Fruit fly (Drosophila melanogaster) whole organism, embryonic: ENCODE measurements around the gene CG45428.

Experiments used
- Aef1 ChIP-seq: fragments of 200-800 bp; sonication (Bioruptor generic); IDR thresholded peaks from 3 replicates; pipeline ENCODE4 v1.3.6; 2022; ENCODE audit warnings: missing biosample characterization, missing genetic modification characterization
- Antp ChIP-seq: fragments of 200-800 bp; sonication (Bioruptor generic); optimal IDR thresholded peaks from 3 replicates; lab custom pipeline; 2016; ENCODE audit warnings: missing biosample characterization, missing genetic modification characterization
- CG10267 ChIP-seq: fragments of 200-800 bp; sonication (Bioruptor generic); optimal IDR thresholded peaks from 2 replicates; lab custom pipeline; 2018; ENCODE audit warnings: missing biosample characterization, mild to moderate bottlenecking, missing genetic modification characterization, moderate library complexity
- CG10959 ChIP-seq: fragments of 200-800 bp; sonication (Bioruptor generic); IDR thresholded peaks from 2 replicates; pipeline ENCODE4 v1.3.6; 2022; ENCODE audit warnings: missing biosample characterization, missing genetic modification characterization
- CG11456 ChIP-seq: fragments of 200-800 bp; sonication (Bioruptor generic); IDR thresholded peaks from 3 replicates; pipeline ENCODE4 v1.3.6; 2022; ENCODE audit warnings: missing biosample characterization, missing genetic modification characterization
- CG12104 ChIP-seq: fragments of 200-800 bp; sonication (Bioruptor generic); optimal IDR thresholded peaks from 3 replicates; lab custom pipeline; 2016; ENCODE audit warnings: missing biosample characterization, missing genetic modification characterization
- CG1233 ChIP-seq: fragments of 200-800 bp; sonication (Bioruptor generic); optimal IDR thresholded peaks from 4 replicates; lab custom pipeline; 2018; ENCODE audit warnings: missing biosample characterization, mild to moderate bottlenecking, missing genetic modification characterization
- CG12744 ChIP-seq: fragments of 200-800 bp; sonication (Bioruptor generic); optimal IDR thresholded peaks from 2 replicates; lab custom pipeline; 2016; ENCODE audit warnings: missing biosample characterization, missing genetic modification characterization
- CG12769 ChIP-seq: fragments of 200-800 bp; sonication (Bioruptor generic); optimal IDR thresholded peaks from 2 replicates; lab custom pipeline; 2019; ENCODE audit warnings: missing biosample characterization, mild to moderate bottlenecking, missing genetic modification characterization, moderate library complexity
- CG14050 ChIP-seq: fragments of 200-800 bp; sonication (Bioruptor generic); IDR thresholded peaks from 3 replicates; pipeline ENCODE4 v1.3.6; 2022; ENCODE audit warnings: missing biosample characterization, missing genetic modification characterization
- CG2116 ChIP-seq: fragments of 200-800 bp; sonication (Bioruptor generic); optimal IDR thresholded peaks from 3 replicates; lab custom pipeline; 2018; ENCODE audit warnings: missing biosample characterization, mild to moderate bottlenecking, missing genetic modification characterization
- CG2199 ChIP-seq: fragments of 200-800 bp; sonication (Bioruptor generic); IDR thresholded peaks from 3 replicates; pipeline ENCODE4 v1.3.6; 2022; ENCODE audit warnings: missing biosample characterization, missing genetic modification characterization
- CG2678 ChIP-seq: fragments of 200-800 bp; sonication (Bioruptor generic); optimal IDR thresholded peaks from 3 replicates; lab custom pipeline; 2019; ENCODE audit warnings: missing biosample characterization, mild to moderate bottlenecking, missing genetic modification characterization, moderate library complexity
- CG3281 ChIP-seq: fragments of 200-800 bp; sonication (Bioruptor generic); optimal IDR thresholded peaks from 3 replicates; lab custom pipeline; 2017; ENCODE audit warnings: missing biosample characterization, mild to moderate bottlenecking, missing genetic modification characterization
- CG34422 ChIP-seq: fragments of 200-800 bp; sonication (Bioruptor generic); IDR thresholded peaks from 3 replicates; pipeline ENCODE4 v1.3.6; 2022; ENCODE audit warnings: missing biosample characterization, missing genetic modification characterization
- CG4360 ChIP-seq: fragments of 200-800 bp; sonication (Bioruptor generic); IDR thresholded peaks from 2 replicates; pipeline ENCODE4 v1.3.6; 2022; ENCODE audit warnings: missing biosample characterization, missing genetic modification characterization
- CG5245 ChIP-seq: fragments of 200-800 bp; sonication (Bioruptor generic); optimal IDR thresholded peaks from 3 replicates; lab custom pipeline; 2016; ENCODE audit warnings: missing biosample characterization, missing genetic modification characterization
- CG5953 ChIP-seq: fragments of 200-800 bp; sonication (Bioruptor generic); IDR thresholded peaks from 2 replicates; pipeline ENCODE4 v1.3.6; 2022; ENCODE audit warnings: missing biosample characterization, missing genetic modification characterization
- CG6765 ChIP-seq: fragments of 200-800 bp; sonication (Bioruptor generic); optimal IDR thresholded peaks from 3 replicates; lab custom pipeline; 2017; ENCODE audit warnings: missing biosample characterization, mild to moderate bottlenecking, missing genetic modification characterization
- CG7928 ChIP-seq: fragments of 200-800 bp; sonication (Bioruptor generic); optimal IDR thresholded peaks from 2 replicates; lab custom pipeline; 2017; ENCODE audit warnings: missing biosample characterization, mild to moderate bottlenecking, missing genetic modification characterization
- CG8924 ChIP-seq: fragments of 200-800 bp; optimal IDR thresholded peaks from 3 replicates; lab custom pipeline; 2019; ENCODE audit warnings: missing biosample characterization, mild to moderate bottlenecking, missing genetic modification characterization, moderate library complexity
- Eip74EF ChIP-seq, 2 experiments: fragments of 200-800 bp in 1 of 2; fragments of >200 bp in 1 of 2; sonication (Bioruptor generic) in 1 of 2; optimal IDR thresholded peaks; 2 replicates each; lab custom pipeline; 2017 to 2019; ENCODE audit warnings: missing biosample characterization in 2 of 2, missing genetic modification characterization in 2 of 2, mild to moderate bottlenecking in 1 of 2, moderate library complexity in 1 of 2
- HmgD ChIP-seq: fragments of 200-800 bp; sonication (Bioruptor generic); optimal IDR thresholded peaks from 3 replicates; lab custom pipeline; 2016; ENCODE audit warnings: missing biosample characterization, missing genetic modification characterization
- HmgZ ChIP-seq: fragments of 200-800 bp; sonication (Bioruptor generic); optimal IDR thresholded peaks from 2 replicates; lab custom pipeline; 2018; ENCODE audit warnings: missing biosample characterization, mild to moderate bottlenecking, missing genetic modification characterization
- Hmr ChIP-seq: fragments of 200-800 bp; sonication (Bioruptor generic); optimal IDR thresholded peaks from 3 replicates; lab custom pipeline; 2017; ENCODE audit warnings: mild to moderate bottlenecking, missing biosample characterization, missing genetic modification reagents, missing genetic modification characterization
- Myb ChIP-seq: fragments of 200-800 bp; sonication (Bioruptor generic); optimal IDR thresholded peaks from 2 replicates; lab custom pipeline; 2016; ENCODE audit warnings: missing biosample characterization, missing genetic modification characterization
- NK7.1 ChIP-seq: fragments of 200-800 bp; sonication (Bioruptor generic); optimal IDR thresholded peaks from 3 replicates; lab custom pipeline; 2016; ENCODE audit warnings: missing biosample characterization, missing genetic modification characterization
- NfI ChIP-seq: fragments of 200-800 bp; sonication (Bioruptor generic); optimal IDR thresholded peaks from 3 replicates; lab custom pipeline; 2018; ENCODE audit warnings: missing biosample characterization, mild to moderate bottlenecking, missing genetic modification characterization, moderate library complexity
- Opbp ChIP-seq: fragments of 200-800 bp; sonication (Bioruptor generic); IDR thresholded peaks from 3 replicates; pipeline ENCODE4 v1.3.6; 2022; ENCODE audit warnings: missing biosample characterization, missing genetic modification characterization; ENCODE audit not compliant: partially characterized antibody
- Optix ChIP-seq: fragments of 200-800 bp; sonication (Bioruptor generic); IDR thresholded peaks from 3 replicates; pipeline ENCODE4 v1.3.6; 2022; ENCODE audit warnings: missing biosample characterization, missing genetic modification characterization
- Rx ChIP-seq: fragments of 200-800 bp; sonication (Bioruptor generic); IDR thresholded peaks from 2 replicates; pipeline ENCODE4 v1.3.6; 2022; ENCODE audit warnings: missing biosample characterization, missing genetic modification characterization
- Side ChIP-seq: fragments of 200-800 bp; sonication (Bioruptor generic); optimal IDR thresholded peaks from 2 replicates; lab custom pipeline; 2016; ENCODE audit warnings: missing biosample characterization, missing genetic modification characterization
- Sox100B ChIP-seq: fragments of 200-800 bp; sonication (Bioruptor generic); optimal IDR thresholded peaks from 3 replicates; lab custom pipeline; 2018; ENCODE audit warnings: missing biosample characterization, mild to moderate bottlenecking, missing genetic modification characterization
- Xrp1 ChIP-seq: fragments of 200-800 bp; sonication (Bioruptor generic); IDR thresholded peaks from 2 replicates; pipeline ENCODE4 v1.3.6; 2022; ENCODE audit warnings: missing biosample characterization, missing genetic modification characterization
- bsh ChIP-seq, 2 experiments: fragments of 200-800 bp; sonication (Bioruptor generic); optimal IDR thresholded peaks; 2 replicates each; lab custom pipeline; 2017 to 2018; ENCODE audit warnings: mild to moderate bottlenecking in 2 of 2, missing biosample characterization in 2 of 2, missing genetic modification characterization in 2 of 2, moderate library complexity in 1 of 2
- caup ChIP-seq: fragments of 200-800 bp; sonication (Bioruptor generic); optimal IDR thresholded peaks from 3 replicates; lab custom pipeline; 2017; ENCODE audit warnings: missing biosample characterization, mild to moderate bottlenecking, missing genetic modification characterization, moderate library complexity; ENCODE audit not compliant: severe bottlenecking
- da ChIP-seq: fragments of 200-800 bp; sonication (Bioruptor generic); optimal IDR thresholded peaks from 2 replicates; lab custom pipeline; 2016; ENCODE audit warnings: missing biosample characterization, missing genetic modification characterization
- en ChIP-seq: fragments of 200-800 bp; sonication (Bioruptor generic); optimal IDR thresholded peaks from 2 replicates; lab custom pipeline; 2016; ENCODE audit warnings: missing biosample characterization, missing genetic modification characterization
- h ChIP-seq: fragments of >200 bp; optimal IDR thresholded peaks from 2 replicates; lab custom pipeline; 2017
- klu ChIP-seq: fragments of 200-800 bp; sonication (Bioruptor generic); IDR thresholded peaks from 2 replicates; pipeline ENCODE4 v1.3.6; 2022; ENCODE audit warnings: missing biosample characterization, missing genetic modification characterization
- lov ChIP-seq, 2 experiments: fragments of 200-800 bp in 1 of 2; fragments of >200 bp in 1 of 2; sonication (Bioruptor generic) in 1 of 2; IDR thresholded peaks in 1 of 2; optimal IDR thresholded peaks in 1 of 2; 2 replicates in 1 of 2; 3 replicates in 1 of 2; pipeline versions ENCODE4 v1.3.6 to Lab custom; 2017 to 2022; ENCODE audit warnings: missing biosample characterization in 1 of 2, missing genetic modification characterization in 1 of 2
- luna ChIP-seq: fragments of 200-800 bp; sonication (Bioruptor generic); optimal IDR thresholded peaks from 2 replicates; lab custom pipeline; 2016; ENCODE audit warnings: missing biosample characterization, missing genetic modification characterization
- oc ChIP-seq: fragments of 200-800 bp; sonication (Bioruptor generic); optimal IDR thresholded peaks from 2 replicates; lab custom pipeline; 2018; ENCODE audit warnings: missing biosample characterization, mild to moderate bottlenecking, missing genetic modification characterization, moderate library complexity
- pros ChIP-seq: fragments of 200-800 bp; sonication (Bioruptor generic); optimal IDR thresholded peaks from 3 replicates; lab custom pipeline; 2019; ENCODE audit warnings: missing biosample characterization, mild to moderate bottlenecking, missing genetic modification characterization, moderate library complexity
- rib ChIP-seq: fragments of 200-800 bp; sonication (Bioruptor generic); IDR thresholded peaks from 2 replicates; pipeline ENCODE4 v1.3.6; 2022; ENCODE audit warnings: missing biosample characterization, missing genetic modification characterization
- seq ChIP-seq: fragments of 200-800 bp; sonication (Bioruptor generic); IDR thresholded peaks from 2 replicates; pipeline ENCODE4 v1.3.6; 2022; ENCODE audit warnings: missing biosample characterization, missing genetic modification characterization
- sqz ChIP-seq: fragments of 200-800 bp; sonication (Bioruptor generic); optimal IDR thresholded peaks from 3 replicates; lab custom pipeline; 2018; ENCODE audit warnings: missing biosample characterization, mild to moderate bottlenecking, missing genetic modification characterization
- vnd ChIP-seq: fragments of 200-800 bp; sonication (Bioruptor generic); IDR thresholded peaks from 3 replicates; pipeline ENCODE4 v1.3.6; 2022; ENCODE audit warnings: missing biosample characterization, missing genetic modification characterization; ENCODE audit not compliant: partially characterized antibody
- vvl ChIP-seq: fragments of 200-800 bp; sonication (Bioruptor generic); IDR thresholded peaks from 2 replicates; pipeline ENCODE4 v1.3.6; 2022; ENCODE audit warnings: missing biosample characterization, missing genetic modification characterization
- z ChIP-seq: fragments of 200-800 bp; sonication (Bioruptor generic); IDR thresholded peaks from 3 replicates; pipeline ENCODE4 v1.3.6; 2022; ENCODE audit warnings: missing biosample characterization, missing genetic modification characterization

Gene CG45428

DNA sequence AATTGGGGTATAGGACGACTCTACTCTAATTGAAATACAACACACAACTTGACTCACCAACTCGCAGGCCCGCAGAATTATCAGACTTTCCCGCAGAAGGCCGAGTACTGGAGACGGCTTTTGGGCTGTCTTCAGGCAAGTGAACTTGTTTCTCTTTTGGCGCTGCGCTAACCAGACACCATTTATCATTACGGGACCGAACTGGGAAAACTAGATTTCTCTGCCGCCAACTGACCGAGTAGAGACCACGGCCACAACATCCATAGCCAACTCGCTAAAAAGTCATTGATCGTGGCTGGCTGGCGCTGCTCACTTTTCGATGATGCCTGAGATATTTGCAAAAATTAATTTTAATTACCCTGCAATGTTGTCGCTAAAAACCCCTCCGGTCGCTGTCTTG, 12.1 kb upstream of the CG45428 start:
- TF ChIP-seq CG5245 (GFP tag; lab: Kevin White, UChicago) (no peak), Antp (GFP tag; lab: Kevin White, UChicago) (no peak), CG6765 (no peak), CG5953 (GFP tag; lab: Robert Waterston, UW) (no peak), CG12769 (tag; lab: Kevin White, UChicago) (peak; percentile 12), CG2199 (GFP tag; lab: Robert Waterston, UW) (0 out of 3 replicates have a peak, but pooled peaks have one; percentile 65), Myb (GFP tag; lab: Kevin White, UChicago) (no peak), CG2116 (GFP tag; lab: Kevin White, UChicago) (no peak)

- TF ChIP-seq CG10267 (no peak), CG11456 (no peak), Sox100B (no peak), CG8924 (no peak), Rx (no peak), CG4360 (no peak), Xrp1 (0 out of 2 replicates have a peak, but pooled peaks have one; percentile 11), CG3281 (no peak), da (no peak), CG12104 (GFP tag; lab: Kevin White, UChicago) (no peak), luna (GFP tag; lab: Kevin White, UChicago) (no peak), CG10959 (no peak), Eip74EF (GFP tag; optimal IDR thresholded peaks at IDR 0.05; lab: Kevin White, UChicago) (no peak), Side (no peak), lov (optimal IDR thresholded peaks at IDR 0.05; lab: Kevin White, UChicago) (no peak), lov (GFP tag; IDR thresholded peaks at IDR 0.05; lab: Robert Waterston, UW) (no peak; the same call in 2 of the 3 replicates), NfI (no peak), sqz (GFP tag; lab: Kevin White, UChicago) (no peak), seq (GFP tag; lab: Robert Waterston, UW) (no peak), z (no peak), bsh (GFP tag; optimal IDR thresholded peaks at IDR 0.05; lab: Kevin White, UChicago) (peak in 1 of 2 experiments; percentile 1), rib (0 out of 2 replicates have a peak, but pooled peaks have one; percentile 41), Optix (GFP tag; lab: Robert Waterston, UW) (no peak), pros (peak; percentile 31), oc (no peak), vnd (peak; percentile 84), klu (no peak), Opbp (GFP tag; lab: Robert Waterston, UW) (peak; percentile 97), vvl (0 out of 2 replicates have a peak, but pooled peaks have one; percentile 20), Aef1 (GFP tag; lab: Robert Waterston, UW) (no peak), caup (GFP tag; lab: Kevin White, UChicago) (no peak), CG1233 (GFP tag; lab: Kevin White, UChicago) (no peak), HmgZ (tag; lab: Kevin White, UChicago) (peak; percentile 13), Hmr (no peak), NK7.1 (GFP tag; lab: Kevin White, UChicago) (no peak), HmgD (GFP tag; lab: Kevin White, UChicago) (no peak), en (GFP tag; lab: Kevin White, UChicago) (no peak), CG14050 (no peak), CG12744 (GFP tag; lab: Kevin White, UChicago) (no peak), CG7928 (no peak), CG34422 (GFP tag; lab: Robert Waterston, UW) (no peak), CG2678 (tag; lab: Kevin White, UChicago) (no peak), h (lab: Kevin White, UChicago) (no peak)
Measured at dm6 chr3L:22847679-22848118, 10.8 kb upstream of the CG45428 start.
